Worm (Caenorhabditis elegans): Measurements from ENCODE around the gene pitr-6.

ce11 chrII:12482622-12483021, 37.5 kb downstream of the pitr-6 start, which contains the start of gene fbxb-102:
- TF ChIP-seq rnt-1 (tag; optimal IDR thresholded peaks at IDR 0.05) (no peak), pha-4 (tag; optimal IDR thresholded peaks at IDR 0.05) (no peak), ceh-2 (tag; optimal IDR thresholded peaks at IDR 0.05) (no peak)
